Fruit fly (Drosophila melanogaster) whole organism, prepupa: ENCODE data around the gene CG15531.

Experiments
- CG10631 ChIP-seq: fragments of 200-800 bp; sonication (Bioruptor generic); optimal IDR thresholded peaks from 2 replicates; lab custom pipeline; 2016; ENCODE audit warnings: missing biosample characterization, missing genetic modification characterization
- CG10669 ChIP-seq: fragments of 200-800 bp; sonication (Bioruptor generic); optimal IDR thresholded peaks from 3 replicates; lab custom pipeline; 2018; ENCODE audit warnings: missing biosample characterization, mild to moderate bottlenecking, missing genetic modification characterization, moderate library complexity
- CG11294 ChIP-seq: fragments of 200-800 bp; sonication (Bioruptor generic); IDR thresholded peaks from 2 replicates; pipeline ENCODE4 v1.3.6; 2022; ENCODE audit warnings: missing biosample characterization, missing genetic modification characterization
- CG11762 ChIP-seq: fragments of 200-800 bp; sonication (Bioruptor generic); optimal IDR thresholded peaks from 3 replicates; lab custom pipeline; 2016; ENCODE audit warnings: missing biosample characterization, missing genetic modification characterization; ENCODE audit not compliant: insufficient read depth
- CG11902 ChIP-seq: fragments of 200-800 bp; sonication (Bioruptor generic); optimal IDR thresholded peaks from 3 replicates; lab custom pipeline; 2016; ENCODE audit warnings: missing biosample characterization, missing genetic modification characterization
- CG15336 ChIP-seq: fragments of 200-800 bp; sonication (Bioruptor generic); IDR thresholded peaks from 2 replicates; pipeline ENCODE4 v1.3.6; 2022; ENCODE audit warnings: missing biosample characterization, missing genetic modification characterization
- CG16779 ChIP-seq: fragments of 200-800 bp; sonication (Bioruptor generic); optimal IDR thresholded peaks from 3 replicates; lab custom pipeline; 2017; ENCODE audit warnings: missing biosample characterization, mild to moderate bottlenecking, missing genetic modification characterization
- CG3032 ChIP-seq: fragments of 200-800 bp; optimal IDR thresholded peaks from 2 replicates; lab custom pipeline; 2019; ENCODE audit warnings: missing biosample characterization, mild to moderate bottlenecking, missing genetic modification characterization, moderate library complexity
- CG31627 ChIP-seq: fragments of 200-800 bp; sonication (Bioruptor generic); optimal IDR thresholded peaks from 3 replicates; lab custom pipeline; 2016; ENCODE audit warnings: missing biosample characterization, missing genetic modification characterization
- CG3919 ChIP-seq: fragments of 200-800 bp; sonication (Bioruptor generic); optimal IDR thresholded peaks from 3 replicates; lab custom pipeline; 2016; ENCODE audit warnings: missing biosample characterization, missing genetic modification characterization
- CG4318 ChIP-seq: fragments of 200-800 bp; sonication (Bioruptor generic); optimal IDR thresholded peaks from 3 replicates; lab custom pipeline; 2017; ENCODE audit warnings: missing biosample characterization, mild to moderate bottlenecking, missing genetic modification characterization
- CG6163 ChIP-seq: fragments of 200-800 bp; sonication (Bioruptor generic); IDR thresholded peaks from 3 replicates; pipeline ENCODE4 v1.3.6; 2022; ENCODE audit warnings: missing biosample characterization, missing genetic modification characterization
- CG6276 ChIP-seq: fragments of 200-800 bp; sonication (Bioruptor generic); optimal IDR thresholded peaks from 2 replicates; lab custom pipeline; 2017; ENCODE audit warnings: missing biosample characterization, mild to moderate bottlenecking, missing genetic modification characterization
- CG6808 ChIP-seq: fragments of 200-800 bp; sonication (Bioruptor generic); optimal IDR thresholded peaks from 3 replicates; lab custom pipeline; 2017; ENCODE audit warnings: missing biosample characterization, missing genetic modification characterization, mild to moderate bottlenecking, moderate library complexity, missing genetic modification reagents
- CG7368 ChIP-seq: fragments of 200-800 bp; sonication (Bioruptor generic); optimal IDR thresholded peaks from 3 replicates; lab custom pipeline; 2016; ENCODE audit warnings: missing biosample characterization, missing genetic modification characterization
- CG8319 ChIP-seq: fragments of 200-800 bp; sonication (Bioruptor generic); optimal IDR thresholded peaks from 3 replicates; lab custom pipeline; 2016; ENCODE audit warnings: missing biosample characterization, missing genetic modification characterization
- CG8632 ChIP-seq: fragments of 200-800 bp; sonication (Bioruptor generic); optimal IDR thresholded peaks from 3 replicates; lab custom pipeline; 2016; ENCODE audit warnings: missing biosample characterization, missing genetic modification characterization
- Eip75B ChIP-seq: fragments of 200-800 bp; sonication (Bioruptor generic); optimal IDR thresholded peaks from 3 replicates; lab custom pipeline; 2016; ENCODE audit warnings: missing biosample characterization, missing genetic modification characterization
- Eip78C ChIP-seq: fragments of 200-800 bp; sonication (Bioruptor generic); peaks from one replicate; lab custom pipeline; 2016; ENCODE audit warnings: missing biosample characterization, missing genetic modification characterization
- Eip93F ChIP-seq: fragments of 200-800 bp; sonication (Bioruptor generic); optimal IDR thresholded peaks from 2 replicates; lab custom pipeline; 2016; ENCODE audit warnings: missing biosample characterization, mild to moderate bottlenecking, missing genetic modification characterization
- Ets96B ChIP-seq: fragments of 200-800 bp; optimal IDR thresholded peaks from 2 replicates; lab custom pipeline; 2019; ENCODE audit warnings: missing biosample characterization, mild to moderate bottlenecking, missing genetic modification characterization, moderate library complexity
- Gug ChIP-seq: fragments of 200-800 bp; sonication (Bioruptor generic); IDR thresholded peaks from 2 replicates; pipeline ENCODE4 v1.3.6; 2022; ENCODE audit warnings: missing biosample characterization, missing genetic modification characterization
- Hr38 ChIP-seq: sonication (Bioruptor generic); optimal IDR thresholded peaks from 2 replicates; lab custom pipeline; 2016; ENCODE audit warnings: missing biosample characterization, missing genetic modification characterization
- Hr39 ChIP-seq: fragments of 200-800 bp; sonication (Bioruptor generic); optimal IDR thresholded peaks from 2 replicates; lab custom pipeline; 2016; ENCODE audit warnings: missing biosample characterization, missing genetic modification characterization
- Hr4 ChIP-seq: fragments of 200-800 bp; sonication (Bioruptor generic); optimal IDR thresholded peaks from 3 replicates; lab custom pipeline; 2016; ENCODE audit warnings: missing biosample characterization, missing genetic modification characterization
- Lpt ChIP-seq: fragments of 200-800 bp; sonication (Bioruptor generic); optimal IDR thresholded peaks from 3 replicates; lab custom pipeline; 2016; ENCODE audit warnings: missing biosample characterization, missing genetic modification characterization
- Met ChIP-seq: fragments of 200-800 bp; sonication (Bioruptor generic); optimal IDR thresholded peaks from 3 replicates; lab custom pipeline; 2016; ENCODE audit warnings: missing biosample characterization, missing genetic modification characterization
- Sox14 ChIP-seq: fragments of 200-800 bp; sonication (Bioruptor generic); optimal IDR thresholded peaks from 3 replicates; lab custom pipeline; 2016; ENCODE audit warnings: missing biosample characterization, missing genetic modification characterization
- Sox15 ChIP-seq: fragments of 200-800 bp; sonication (Bioruptor generic); optimal IDR thresholded peaks from 3 replicates; lab custom pipeline; 2016; ENCODE audit warnings: missing biosample characterization, missing genetic modification characterization
- acj6 ChIP-seq: fragments of 200-800 bp; sonication (Bioruptor generic); optimal IDR thresholded peaks from 3 replicates; lab custom pipeline; 2016; ENCODE audit warnings: missing biosample characterization, missing genetic modification characterization
- dsx ChIP-seq: fragments of 200-800 bp; optimal IDR thresholded peaks from 3 replicates; lab custom pipeline; 2019; ENCODE audit warnings: missing biosample characterization, mild to moderate bottlenecking, missing genetic modification characterization, moderate library complexity; ENCODE audit not compliant: poor library complexity, severe bottlenecking
- eg ChIP-seq: fragments of 200-800 bp; sonication (Bioruptor generic); IDR thresholded peaks from 3 replicates; pipeline ENCODE4 v1.3.6; 2022; ENCODE audit warnings: missing biosample characterization, missing genetic modification characterization
- esn ChIP-seq: fragments of 200-800 bp; sonication (Bioruptor generic); optimal IDR thresholded peaks from 2 replicates; lab custom pipeline; 2016; ENCODE audit warnings: missing biosample characterization, mild to moderate bottlenecking, missing genetic modification characterization, moderate library complexity
- fd59A ChIP-seq: fragments of 200-800 bp; sonication (Bioruptor generic); optimal IDR thresholded peaks from 2 replicates; lab custom pipeline; 2017; ENCODE audit warnings: missing biosample characterization, mild to moderate bottlenecking, missing genetic modification characterization, missing genetic modification reagents
- fd85E ChIP-seq: fragments of 200-800 bp; sonication (Bioruptor generic); optimal IDR thresholded peaks from 3 replicates; lab custom pipeline; 2016; ENCODE audit warnings: missing biosample characterization, missing genetic modification characterization
- fkh ChIP-seq: fragments of 200-800 bp; sonication (Bioruptor generic); optimal IDR thresholded peaks from 3 replicates; lab custom pipeline; 2017; ENCODE audit warnings: missing biosample characterization, mild to moderate bottlenecking, missing genetic modification characterization, moderate library complexity
- lz ChIP-seq: fragments of 200-800 bp; sonication (Bioruptor generic); optimal IDR thresholded peaks from 3 replicates; lab custom pipeline; 2016; ENCODE audit warnings: missing biosample characterization, missing genetic modification characterization
- salr ChIP-seq, 2 experiments: fragments of 200-800 bp; sonication (Bioruptor generic); optimal IDR thresholded peaks; 3 replicates each; lab custom pipeline; 2016 to 2018; ENCODE audit warnings: missing biosample characterization in 2 of 2, missing genetic modification characterization in 2 of 2, mild to moderate bottlenecking in 1 of 2
- spab ChIP-seq: fragments of 200-800 bp; sonication (Bioruptor generic); optimal IDR thresholded peaks from 2 replicates; lab custom pipeline; 2017; ENCODE audit warnings: missing biosample characterization, mild to moderate bottlenecking, missing genetic modification characterization, missing genetic modification reagents
- ss ChIP-seq, 2 experiments: fragments of 200-800 bp; sonication (Bioruptor generic); optimal IDR thresholded peaks; 2 replicates in 1 of 2; 3 replicates in 1 of 2; lab custom pipeline; 2017 to 2018; ENCODE audit warnings: mild to moderate bottlenecking in 2 of 2, missing biosample characterization in 2 of 2, missing genetic modification characterization in 2 of 2, moderate library complexity in 1 of 2
- svp ChIP-seq: fragments of 200-800 bp; sonication (Bioruptor generic); peaks from one replicate; lab custom pipeline; 2016; ENCODE audit warnings: missing biosample characterization, missing genetic modification characterization
- topi ChIP-seq: fragments of 200-800 bp; sonication (Bioruptor generic); optimal IDR thresholded peaks from 3 replicates; lab custom pipeline; 2016; ENCODE audit warnings: missing biosample characterization, missing genetic modification characterization
- vri ChIP-seq: fragments of 200-800 bp; sonication (Bioruptor generic); optimal IDR thresholded peaks from 3 replicates; lab custom pipeline; 2016; ENCODE audit warnings: missing biosample characterization, mild to moderate bottlenecking, missing genetic modification characterization

Gene CG15531

dm6 chr3R:30235253-30235652 is 39.2 kb upstream of the CG15531 start:
- TF ChIP-seq Met (GFP tag; lab: Kevin White, UChicago) = no peak
- TF ChIP-seq CG16779 (tag; lab: Kevin White, UChicago) = no peak
- no peak for TF ChIP-seq topi
- no peak for TF ChIP-seq Eip93F (GFP tag; lab: Kevin White, UChicago)
- TF ChIP-seq Ets96B (tag; lab: Kevin White, UChicago) = no peak
- no peak for TF ChIP-seq CG6276 (GFP tag; lab: Kevin White, UChicago)
- no peak for TF ChIP-seq CG4318
- no peak for TF ChIP-seq CG31627
- no peak for TF ChIP-seq esn (GFP tag; lab: Kevin White, UChicago)
- TF ChIP-seq Hr39 (GFP tag; lab: Kevin White, UChicago) = no peak
- no peak for TF ChIP-seq ss (GFP tag; optimal IDR thresholded peaks at IDR 0.05; lab: Kevin White, UChicago)

- TF ChIP-seq CG3032 (tag; lab: Kevin White, UChicago) = no peak
- TF ChIP-seq Eip75B (GFP tag; lab: Kevin White, UChicago) = no peak
- TF ChIP-seq CG8319 (GFP tag; lab: Kevin White, UChicago) = no peak
- TF ChIP-seq ss (GFP tag; optimal IDR thresholded peaks at IDR 0.05; lab: Kevin White, UChicago) = no peak
- no peak for TF ChIP-seq Sox15 (GFP tag; lab: Kevin White, UChicago)
- no peak for TF ChIP-seq Hr4 (GFP tag; lab: Kevin White, UChicago)
- TF ChIP-seq fkh = no peak
- TF ChIP-seq CG10669 (GFP tag; lab: Kevin White, UChicago) = no peak
- no peak for TF ChIP-seq Lpt (GFP tag; lab: Kevin White, UChicago)
- no peak for TF ChIP-seq CG11294 (GFP tag; lab: Robert Waterston, UW)
- no peak for TF ChIP-seq lz
- no peak for TF ChIP-seq topi
- TF ChIP-seq CG11902 = no peak
- no peak for TF ChIP-seq salr (GFP tag; optimal IDR thresholded peaks at IDR 0.05; lab: Kevin White, UChicago)
- TF ChIP-seq vri (GFP tag; lab: Kevin White, UChicago) = no peak
- no peak for TF ChIP-seq CG3919
- no peak for TF ChIP-seq CG8632 (GFP tag; lab: Kevin White, UChicago)
- no peak for TF ChIP-seq fd85E (GFP tag; lab: Kevin White, UChicago)
- TF ChIP-seq CG15336 = no peak
- TF ChIP-seq, all 60 proteins: peak for 0
Observed at dm6 chr3R:30224577-30224976, 28.5 kb upstream of the CG15531 start.

dm6 chr3R:30222236-30222635 is 26.2 kb upstream of the CG15531 start:
- TF ChIP-seq Eip78C (GFP tag; lab: Kevin White, UChicago) (peak; percentile 56), fd59A (GFP tag; lab: Kevin White, UChicago) (no peak), svp (peak; percentile 57)

DNA sequence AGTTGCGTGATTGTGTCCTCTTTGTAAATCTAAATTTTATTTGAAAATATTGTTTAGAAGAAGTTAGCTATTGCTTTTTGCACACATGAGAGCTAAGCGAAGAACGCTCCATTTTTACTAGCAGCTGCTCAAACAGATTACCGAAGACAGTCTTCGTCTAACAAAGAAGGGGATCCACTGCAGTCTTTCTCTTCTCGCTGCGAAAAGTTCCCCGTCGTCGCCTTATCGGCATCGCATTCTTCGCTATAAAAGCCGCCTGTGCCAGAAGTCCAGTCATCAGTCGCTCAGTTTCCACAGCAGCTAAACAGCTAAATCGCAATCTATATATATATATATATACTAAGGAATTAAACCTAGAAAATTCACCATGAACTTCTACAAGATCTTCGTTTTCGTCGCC is 20.2 kb upstream of the CG15531 start, which contains the start of gene CecC:
CecC (plus strand) TSS at position 275 of the 400 bp plus-strand sequence.
- TF ChIP-seq fd85E (GFP tag; lab: Kevin White, UChicago) (no peak), CG16779 (tag; lab: Kevin White, UChicago) (no peak), CG11294 (GFP tag; lab: Robert Waterston, UW) (no peak), esn (GFP tag; lab: Kevin White, UChicago) (no peak), Hr38 (no peak), Eip75B (GFP tag; lab: Kevin White, UChicago) (no peak), eg (GFP tag; lab: Robert Waterston, UW) (no peak), CG6163 (GFP tag; lab: Robert Waterston, UW) (no peak), CG10669 (GFP tag; lab: Kevin White, UChicago) (no peak), CG4318 (no peak)

dm6 chr3R:30215020-30215419 is 19.0 kb upstream of the CG15531 start:
- TF ChIP-seq dsx (GFP tag; lab: Kevin White, UChicago) = no peak
- TF ChIP-seq CG6808 (GFP tag; lab: Kevin White, UChicago) = no peak
- no peak for TF ChIP-seq CG10631 (GFP tag; lab: Kevin White, UChicago)
- TF ChIP-seq spab = no peak
- no peak for TF ChIP-seq vri (GFP tag; lab: Kevin White, UChicago)
- no peak for TF ChIP-seq CG7368 (GFP tag; lab: Kevin White, UChicago)
- TF ChIP-seq CG4318 = no peak
- no peak for TF ChIP-seq Ets96B (tag; lab: Kevin White, UChicago)
- no peak for TF ChIP-seq CG3032 (tag; lab: Kevin White, UChicago)
- peak; percentile 78 for TF ChIP-seq svp
- no peak for TF ChIP-seq ss (GFP tag; optimal IDR thresholded peaks at IDR 0.05; lab: Kevin White, UChicago)
- TF ChIP-seq acj6 = no peak
- no peak for TF ChIP-seq CG15336
- no peak for TF ChIP-seq Gug (GFP tag; lab: Robert Waterston, UW)
- TF ChIP-seq Sox14 (GFP tag; lab: Kevin White, UChicago) = peak; percentile 17
- no peak for TF ChIP-seq CG11762 (GFP tag; lab: Kevin White, UChicago)
- no peak for TF ChIP-seq Eip78C (GFP tag; lab: Kevin White, UChicago)
- TF ChIP-seq CG3919 = no peak
- TF ChIP-seq, all 60 proteins: peak for 2
